Worm (Caenorhabditis elegans) whole organism, midembryonic: ENCODE measurements around the gene T17A3.12.

Experiments used
- T22C8.4 ChIP-seq: fragments of 200-800 bp; sonication (Bioruptor generic); IDR thresholded peaks from 2 replicates; pipeline ENCODE4 v1.3.6; 2022; ENCODE audit warnings: missing genetic modification characterization, missing compliant biosample characterization
- cog-1 ChIP-seq: sonication (generic microtip); optimal IDR thresholded peaks from 2 replicates; lab custom pipeline; 2016; ENCODE audit warnings: missing genetic modification characterization, missing compliant biosample characterization
- flt-1 ChIP-seq: fragments of 200-800 bp; sonication (Bioruptor generic); IDR thresholded peaks from 2 replicates; pipeline ENCODE4 v1.3.6; 2022; ENCODE audit warnings: missing genetic modification characterization, missing compliant biosample characterization
- klf-2 ChIP-seq: fragments of 200-800 bp; sonication (Bioruptor generic); conservative IDR thresholded peaks from 2 replicates; pipeline ENCODE4 v1.3.6; 2022; ENCODE audit warnings: missing genetic modification reagents, missing genetic modification characterization, missing compliant biosample characterization
- med-1 ChIP-seq: sonication (generic microtip); optimal IDR thresholded peaks from 2 replicates; lab custom pipeline; 2017; ENCODE audit warnings: missing genetic modification characterization, mild to moderate bottlenecking, missing compliant biosample characterization, antibody characterized with exemption, missing genetic modification reagents; ENCODE audit not compliant: insufficient read depth
- ref-1 ChIP-seq: fragments of 200-800 bp; sonication (Bioruptor generic); conservative IDR thresholded peaks from 2 replicates; pipeline ENCODE4 v1.3.6; 2022; ENCODE audit warnings: missing genetic modification reagents, missing genetic modification characterization, missing compliant biosample characterization
- tab-1 ChIP-seq: fragments of 200-800 bp; sonication (Bioruptor generic); IDR thresholded peaks from 2 replicates; pipeline ENCODE4 v1.3.6; 2022; ENCODE audit warnings: missing genetic modification characterization, missing compliant biosample characterization
- ztf-23 ChIP-seq: fragments of 200-800 bp; sonication (Bioruptor generic); IDR thresholded peaks from 2 replicates; pipeline ENCODE4 v1.3.6; 2022; ENCODE audit warnings: missing genetic modification reagents, missing genetic modification characterization, missing compliant biosample characterization
- ztf-29 ChIP-seq: fragments of 200-800 bp; sonication (Bioruptor generic); IDR thresholded peaks from 2 replicates; pipeline ENCODE4 v1.3.6; 2022; ENCODE audit warnings: missing genetic modification reagents, missing genetic modification characterization, missing compliant biosample characterization

Gene T17A3.12

DNA sequence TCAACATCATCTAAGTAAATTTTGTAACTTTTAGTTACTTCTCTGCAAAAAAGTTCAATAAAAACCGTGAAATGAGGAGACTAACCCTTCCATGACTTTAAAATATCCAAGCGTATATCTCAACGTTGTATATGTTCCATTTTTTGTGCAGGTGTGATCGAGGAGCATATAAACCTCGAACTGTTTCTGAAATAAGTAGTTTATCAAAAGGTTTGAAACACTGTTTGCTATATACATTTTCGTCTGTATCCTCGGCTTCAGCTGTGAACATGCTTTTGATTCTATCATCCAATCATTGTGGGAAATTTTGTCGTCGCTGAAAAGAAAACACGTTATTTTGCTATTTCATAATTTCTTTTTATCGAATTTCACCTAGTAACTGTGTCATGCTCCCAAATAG is 36.0 kb upstream of the T17A3.12 start, which contains the start of gene F40G9.5:
TSS of gene F40G9.5 (plus strand) at position 301 of the 400 bp plus-strand sequence.
- TF ChIP-seq klf-2 (GFP tag; lab: Robert Waterston, UW) = no peak
- TF ChIP-seq med-1 (GFP tag; lab: Kevin White, UChicago) = no peak
- TF ChIP-seq ref-1 (GFP tag; lab: Robert Waterston, UW) = no peak
- TF ChIP-seq ztf-29 = no peak
- no peak for TF ChIP-seq flt-1
- TF ChIP-seq cog-1 (tag; lab: Kevin White, UChicago) = no peak
- no peak for TF ChIP-seq tab-1 (GFP tag; lab: Robert Waterston, UW)
- no peak for TF ChIP-seq T22C8.4 (GFP tag; lab: Robert Waterston, UW)
- no peak for TF ChIP-seq ztf-23 (GFP tag; lab: Robert Waterston, UW)

ce11 chrIII:179123-179592 is 34.2 kb upstream of the T17A3.12 start, which contains the start of gene F40G9.6:
Gene F40G9.6, plus strand, starts transcription at chrIII:179542.
- TF ChIP-seq cog-1 (tag; lab: Kevin White, UChicago) (no peak), tab-1 (GFP tag; lab: Robert Waterston, UW) (no peak), ztf-29 (no peak), ztf-23 (GFP tag; lab: Robert Waterston, UW) (no peak), med-1 (GFP tag; lab: Kevin White, UChicago) (no peak), ref-1 (GFP tag; lab: Robert Waterston, UW) (no peak), klf-2 (GFP tag; lab: Robert Waterston, UW) (no peak), T22C8.4 (GFP tag; lab: Robert Waterston, UW) (no peak), flt-1 (no peak)

DNA sequence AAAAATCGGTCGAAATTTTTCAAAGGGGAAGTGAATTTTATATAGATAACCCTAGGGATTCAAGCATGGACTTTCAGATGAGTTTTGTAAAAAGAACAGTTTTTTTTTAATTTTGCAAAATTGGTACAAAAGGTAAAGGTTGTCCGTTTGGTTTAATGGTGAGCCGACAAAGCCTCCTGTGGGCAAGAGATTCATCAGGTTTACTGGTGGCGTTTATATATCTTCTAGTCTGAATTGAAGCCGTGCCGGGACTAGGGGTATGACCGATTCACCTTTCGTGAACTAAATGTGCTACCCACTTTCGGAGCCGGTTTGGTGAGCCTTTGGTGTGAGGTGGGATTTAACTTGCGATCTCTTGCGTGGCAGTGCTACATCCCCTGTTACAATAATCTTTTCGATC is 33.1 kb upstream of the T17A3.12 start:
- TF ChIP-seq klf-2 (GFP tag; lab: Robert Waterston, UW) (no peak), cog-1 (tag; lab: Kevin White, UChicago) (no peak), ztf-23 (GFP tag; lab: Robert Waterston, UW) (no peak), tab-1 (GFP tag; lab: Robert Waterston, UW) (no peak), med-1 (GFP tag; lab: Kevin White, UChicago) (no peak), ztf-29 (no peak), ref-1 (GFP tag; lab: Robert Waterston, UW) (no peak), T22C8.4 (GFP tag; lab: Robert Waterston, UW) (no peak)

DNA sequence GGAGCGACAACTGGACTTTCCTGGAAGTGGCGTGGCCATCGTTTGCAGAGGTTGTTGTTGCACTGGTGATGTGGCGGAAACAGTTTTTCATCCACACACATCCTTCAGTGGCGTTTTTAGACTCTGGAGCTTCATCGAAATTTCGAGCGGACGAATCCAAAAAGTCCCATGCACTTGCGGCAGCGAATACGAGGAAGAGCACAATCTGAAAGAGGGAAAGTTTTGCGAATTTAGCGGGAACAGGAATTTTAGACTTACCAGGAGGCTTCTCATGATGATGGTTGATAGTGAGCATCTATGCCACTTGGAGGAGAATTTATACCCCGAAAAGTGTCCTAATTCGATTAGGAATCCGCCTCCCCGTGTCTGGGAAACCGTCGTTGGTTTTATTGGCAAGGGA is 32.7 kb upstream of the T17A3.12 start, which contains the start of gene F40G9.14:
TSS of gene F40G9.14 (minus strand) at position 101 of the 400 bp plus-strand sequence.
- TF ChIP-seq ref-1 (GFP tag; lab: Robert Waterston, UW) (no peak), T22C8.4 (GFP tag; lab: Robert Waterston, UW) (no peak), med-1 (GFP tag; lab: Kevin White, UChicago) (no peak), ztf-23 (GFP tag; lab: Robert Waterston, UW) (no peak), tab-1 (GFP tag; lab: Robert Waterston, UW) (no peak)

DNA sequence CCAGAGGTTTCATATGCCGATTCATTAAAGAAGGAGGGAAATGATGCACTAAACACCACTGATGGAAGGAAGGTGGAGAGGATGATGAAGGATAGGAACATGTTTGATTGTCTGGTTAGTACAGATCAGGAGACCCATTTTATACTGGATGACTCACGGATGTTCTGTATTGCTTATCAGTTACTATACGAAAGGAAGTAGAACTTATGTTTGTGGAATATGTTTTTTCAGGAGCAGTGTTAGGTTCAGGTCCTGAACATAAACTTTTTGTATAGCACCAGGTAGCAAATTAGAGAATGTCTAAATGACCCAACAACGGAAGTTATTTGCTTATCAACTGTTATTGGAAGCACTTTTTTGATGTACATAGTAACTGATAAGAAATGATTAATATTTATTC is 30.8 kb upstream of the T17A3.12 start, which contains the start of gene clec-148:
TSS of gene clec-148 (minus strand) at position 101 of the 400 bp plus-strand sequence.
- TF ChIP-seq ztf-23 (GFP tag; lab: Robert Waterston, UW) (no peak), med-1 (GFP tag; lab: Kevin White, UChicago) (no peak)

DNA sequence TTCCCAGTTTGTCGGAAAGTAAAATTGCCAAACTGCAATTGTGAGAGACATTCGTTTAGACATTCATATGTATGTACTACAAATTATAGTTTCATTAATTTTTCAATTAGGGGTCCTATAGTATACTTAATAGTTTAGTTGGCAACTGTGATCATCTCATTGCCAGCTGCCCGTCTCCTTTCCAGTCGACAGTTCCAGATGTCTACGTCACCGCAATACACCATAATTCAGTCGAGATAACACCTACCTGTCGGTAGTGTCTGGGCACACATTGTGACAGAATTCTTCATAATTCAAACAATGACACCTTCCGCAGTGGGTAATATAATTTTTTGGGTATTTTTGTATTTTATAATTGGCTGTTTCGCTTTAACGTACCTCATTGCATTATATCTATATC is 28.5 kb upstream of the T17A3.12 start, which contains the start of gene F40G9.19:
TSS of gene F40G9.19 (plus strand) at position 301 of the 400 bp plus-strand sequence.
- TF ChIP-seq ref-1 (GFP tag; lab: Robert Waterston, UW) = no peak
- TF ChIP-seq tab-1 (GFP tag; lab: Robert Waterston, UW) = no peak
- no peak for TF ChIP-seq klf-2 (GFP tag; lab: Robert Waterston, UW)
- no peak for TF ChIP-seq T22C8.4 (GFP tag; lab: Robert Waterston, UW)
- no peak for TF ChIP-seq ztf-23 (GFP tag; lab: Robert Waterston, UW)
- no peak for TF ChIP-seq flt-1
- TF ChIP-seq med-1 (GFP tag; lab: Kevin White, UChicago) = no peak

ce11 chrIII:171617-172016 is 26.6 kb upstream of the T17A3.12 start, which contains the start of the genes F40G9.9 and F40G9.12:
Gene F40G9.9, minus strand, starts transcription at chrIII:171717.
Gene F40G9.12, plus strand, starts transcription at chrIII:171847.
- TF ChIP-seq ref-1 (GFP tag; lab: Robert Waterston, UW) (no peak), T22C8.4 (GFP tag; lab: Robert Waterston, UW) (no peak), med-1 (GFP tag; lab: Kevin White, UChicago) (no peak), klf-2 (GFP tag; lab: Robert Waterston, UW) (no peak), cog-1 (tag; lab: Kevin White, UChicago) (no peak), tab-1 (GFP tag; lab: Robert Waterston, UW) (no peak), flt-1 (no peak), ztf-29 (no peak), ztf-23 (GFP tag; lab: Robert Waterston, UW) (no peak)

DNA sequence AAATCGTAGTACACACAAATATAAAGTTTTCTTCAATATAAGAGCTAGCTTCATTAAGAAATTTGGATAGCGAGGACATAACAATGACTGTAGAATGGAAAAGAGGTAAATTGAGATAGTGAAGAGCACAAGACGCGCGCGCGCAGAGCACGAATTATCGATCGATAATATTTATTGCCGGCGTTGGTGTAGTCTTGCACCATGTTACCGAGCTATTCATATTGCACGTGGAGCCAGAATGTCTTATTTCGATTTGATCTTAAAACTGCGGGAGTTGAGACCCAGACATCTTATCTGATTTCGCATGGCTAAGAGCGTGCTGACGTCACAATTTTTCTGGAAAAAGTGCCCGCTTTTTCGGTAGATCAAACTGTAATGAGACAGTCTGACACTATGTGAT is 24.5 kb upstream of the T17A3.12 start, which contains the start of gene F40G9.18:
TSS of gene F40G9.18 (minus strand) at position 101 of the 400 bp plus-strand sequence.
- TF ChIP-seq ztf-29 = no peak
- TF ChIP-seq flt-1 = no peak
- TF ChIP-seq med-1 (GFP tag; lab: Kevin White, UChicago) = no peak
- no peak for TF ChIP-seq T22C8.4 (GFP tag; lab: Robert Waterston, UW)
- no peak for TF ChIP-seq ztf-23 (GFP tag; lab: Robert Waterston, UW)
- no peak for TF ChIP-seq tab-1 (GFP tag; lab: Robert Waterston, UW)
- no peak for TF ChIP-seq cog-1 (tag; lab: Kevin White, UChicago)
- TF ChIP-seq ref-1 (GFP tag; lab: Robert Waterston, UW) = no peak
- TF ChIP-seq klf-2 (GFP tag; lab: Robert Waterston, UW) = no peak

ce11 chrIII:165390-165789 is 20.4 kb upstream of the T17A3.12 start, which contains the start of gene F40G9.7:
Gene F40G9.7, plus strand, starts transcription at chrIII:165690.
- no peak for TF ChIP-seq T22C8.4 (GFP tag; lab: Robert Waterston, UW)
- no peak for TF ChIP-seq klf-2 (GFP tag; lab: Robert Waterston, UW)
- TF ChIP-seq ztf-23 (GFP tag; lab: Robert Waterston, UW) = no peak
- TF ChIP-seq ztf-29 = no peak
- TF ChIP-seq cog-1 (tag; lab: Kevin White, UChicago) = no peak
- TF ChIP-seq tab-1 (GFP tag; lab: Robert Waterston, UW) = no peak
- TF ChIP-seq ref-1 (GFP tag; lab: Robert Waterston, UW) = no peak
- no peak for TF ChIP-seq med-1 (GFP tag; lab: Kevin White, UChicago)
- no peak for TF ChIP-seq flt-1
